Worm (Caenorhabditis elegans) whole organism, L1 larva: Measurements from ENCODE around the gene srsx-25.

Experiments used
- nhr-237 ChIP-seq: fragments of 150-350 bp; optimal IDR thresholded peaks from 2 replicates; lab custom pipeline; 2014; ENCODE audit warnings: missing biosample characterization, missing genetic modification characterization
- snu-23 ChIP-seq: sonication (generic microtip); optimal IDR thresholded peaks from 2 replicates; lab custom pipeline; 2016; ENCODE audit warnings: missing genetic modification characterization, missing compliant biosample characterization

DNA sequence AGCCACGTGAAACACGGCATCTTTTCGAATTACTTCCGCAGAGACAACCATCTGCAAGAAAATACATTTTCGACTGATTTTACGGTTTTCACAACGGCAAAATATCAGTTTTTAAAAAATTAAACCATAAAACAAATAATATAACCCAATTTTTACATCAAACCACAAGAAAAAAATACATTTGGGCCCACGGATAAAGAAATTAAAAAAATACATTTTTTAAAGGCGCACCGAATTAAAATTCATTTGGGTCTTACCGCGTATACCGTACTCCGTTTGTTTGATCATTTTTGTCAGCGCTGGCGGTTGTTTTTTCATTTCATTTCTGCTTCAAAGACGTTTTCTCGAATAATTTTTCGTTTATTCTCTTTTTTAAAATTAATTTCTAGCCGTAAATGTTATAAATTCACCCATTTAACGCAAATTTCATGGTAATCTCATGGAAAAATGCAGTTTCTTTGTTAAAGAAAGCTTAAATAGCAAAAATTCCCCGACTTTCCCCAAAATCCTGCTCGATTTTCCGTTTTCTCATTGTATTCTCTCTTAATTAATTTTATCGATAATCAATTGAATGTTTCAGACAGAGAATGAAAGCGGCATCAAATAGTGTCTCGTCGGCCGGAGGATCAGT is 11.7 kb upstream of the srsx-25 start, which contains the start of the genes rec-8 and mex-5:
- no peak for TF ChIP-seq snu-23 (GFP tag; lab: Kevin White, UChicago)
- TF ChIP-seq nhr-237 (tag; lab: Kevin White, UChicago), result no peak
